Fruit fly (Drosophila melanogaster): Measurements from ENCODE around the gene CG34008.

Gene CG34008

dm6 chr3R:20560019-20560667 is 21.2 kb downstream of the CG34008 start, which contains the start of gene CG15922 (continued):
- TF ChIP-seq CG3919 (GFP tag; optimal IDR thresholded peaks at IDR 0.05) = peak; percentile 17
- peak; percentile 64 for TF ChIP-seq CG6276 (GFP tag; optimal IDR thresholded peaks at IDR 0.05)
- peak; percentile 55 for TF ChIP-seq fkh (GFP tag; optimal IDR thresholded peaks at IDR 0.05)
- TF ChIP-seq CG11762 (GFP tag; optimal IDR thresholded peaks at IDR 0.05; ENCODE audit: insufficient read depth) = no peak
- TF ChIP-seq Hr38 (GFP tag; optimal IDR thresholded peaks at IDR 0.05) = no peak
- peak; percentile 21 for TF ChIP-seq svp (GFP tag)
- no peak for TF ChIP-seq CG7368 (GFP tag; optimal IDR thresholded peaks at IDR 0.05)
- no peak for TF ChIP-seq Lpt (GFP tag; optimal IDR thresholded peaks at IDR 0.05)
- no peak for TF ChIP-seq CG1621 (tag; optimal IDR thresholded peaks at IDR 0.05)
- no peak for TF ChIP-seq Smox (GFP tag; optimal IDR thresholded peaks at IDR 0.05)
- TF ChIP-seq cyc (GFP tag; optimal IDR thresholded peaks at IDR 0.05) = no peak
- no peak for TF ChIP-seq Ets96B (tag; optimal IDR thresholded peaks at IDR 0.05)
- TF ChIP-seq CG34406 (GFP tag; optimal IDR thresholded peaks at IDR 0.05) = no peak
- TF ChIP-seq Met (GFP tag; optimal IDR thresholded peaks at IDR 0.05) = no peak
- peak; percentile 28 for TF ChIP-seq Eip78C (GFP tag)
- TF ChIP-seq achi (GFP tag; optimal IDR thresholded peaks at IDR 0.05) = no peak
- TF ChIP-seq CG8119 (GFP tag; IDR thresholded peaks at IDR 0.05) = peak; percentile 37; the same call in 2 of the 3 replicates
- peak; percentile 38 for TF ChIP-seq OdsH (GFP tag; optimal IDR thresholded peaks at IDR 0.05)
- peak; percentile 36 for TF ChIP-seq Hr4 (GFP tag; optimal IDR thresholded peaks at IDR 0.05)
- peak in 1 of 2 experiments; percentile 49 for TF ChIP-seq salr (GFP tag; optimal IDR thresholded peaks at IDR 0.05)
- no peak for TF ChIP-seq CG8632 (GFP tag; optimal IDR thresholded peaks at IDR 0.05)
- no peak for TF ChIP-seq CG11294 (GFP tag; IDR thresholded peaks at IDR 0.05)
- no peak for TF ChIP-seq CG16779 (tag; optimal IDR thresholded peaks at IDR 0.05)
- TF ChIP-seq CG6163 (GFP tag; IDR thresholded peaks at IDR 0.05) = no peak
- TF ChIP-seq dsx (GFP tag; optimal IDR thresholded peaks at IDR 0.05; ENCODE audit: poor library complexity, severe bottlenecking) = no peak
- no peak for TF ChIP-seq Sox102F (GFP tag; optimal IDR thresholded peaks at IDR 0.05)
- TF ChIP-seq esn (GFP tag; optimal IDR thresholded peaks at IDR 0.05) = no peak
- no peak for TF ChIP-seq Gug (GFP tag; IDR thresholded peaks at IDR 0.05)
- TF ChIP-seq CG32006 (GFP tag; optimal IDR thresholded peaks at IDR 0.05) = peak; percentile 35
- no peak for TF ChIP-seq fd59A (GFP tag; optimal IDR thresholded peaks at IDR 0.05)
- TF ChIP-seq CG15336 (GFP tag; IDR thresholded peaks at IDR 0.05) = 0 out of 2 replicates have a peak, but pooled peaks have one; percentile 28
- peak in 1 of 2 experiments; percentile 41 for TF ChIP-seq ss (GFP tag; optimal IDR thresholded peaks at IDR 0.05)
- TF ChIP-seq pdm3 (GFP tag; optimal IDR thresholded peaks at IDR 0.05) = peak; percentile 13

DNA sequence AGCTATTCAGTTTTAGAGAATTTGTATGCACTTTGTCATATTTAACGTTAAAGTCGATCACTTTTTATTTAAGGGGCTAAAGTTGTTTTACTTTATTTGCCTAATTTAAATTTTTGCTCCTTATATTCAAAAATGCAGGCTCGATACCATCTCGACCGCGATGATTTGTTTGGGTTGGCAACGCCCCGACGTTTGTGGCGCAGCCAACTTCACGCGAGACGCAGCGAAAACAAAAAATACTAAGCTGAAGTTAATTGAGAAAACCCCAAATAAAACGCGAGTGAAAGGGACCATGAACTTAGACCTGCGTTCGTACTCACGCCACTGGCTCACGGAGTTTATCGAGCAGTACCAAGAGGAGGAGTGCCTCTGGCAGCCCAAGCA is 23.2 kb downstream of the CG34008 start:
- TF ChIP-seq Sox15 (GFP tag; optimal IDR thresholded peaks at IDR 0.05) = no peak
- peak; percentile 9 for TF ChIP-seq CG10631 (GFP tag; optimal IDR thresholded peaks at IDR 0.05)
- peak; percentile 6 for TF ChIP-seq Met (GFP tag; optimal IDR thresholded peaks at IDR 0.05)
- TF ChIP-seq spab (GFP tag; optimal IDR thresholded peaks at IDR 0.05) = no peak
- TF ChIP-seq Ets96B (tag; optimal IDR thresholded peaks at IDR 0.05) = no peak
- TF ChIP-seq CG8319 (GFP tag; optimal IDR thresholded peaks at IDR 0.05) = no peak
- no peak for TF ChIP-seq CG6163 (GFP tag; IDR thresholded peaks at IDR 0.05)
- TF ChIP-seq CG6792 (GFP tag; optimal IDR thresholded peaks at IDR 0.05) = no peak
- TF ChIP-seq vri (GFP tag; optimal IDR thresholded peaks at IDR 0.05) = no peak
- no peak for TF ChIP-seq CG6808 (GFP tag; optimal IDR thresholded peaks at IDR 0.05)
- no peak for TF ChIP-seq CG8119 (GFP tag; IDR thresholded peaks at IDR 0.05)
- TF ChIP-seq CG31627 (GFP tag; optimal IDR thresholded peaks at IDR 0.05) = no peak
- TF ChIP-seq achi (GFP tag; optimal IDR thresholded peaks at IDR 0.05) = no peak
- no peak for TF ChIP-seq CG9139 (GFP tag; optimal IDR thresholded peaks at IDR 0.05)
- TF ChIP-seq CG6854 (GFP tag; optimal IDR thresholded peaks at IDR 0.05) = no peak
- no peak for TF ChIP-seq fkh (GFP tag; optimal IDR thresholded peaks at IDR 0.05)
- no peak for TF ChIP-seq ss (GFP tag; optimal IDR thresholded peaks at IDR 0.05)
- TF ChIP-seq OdsH (GFP tag; optimal IDR thresholded peaks at IDR 0.05) = no peak
- no peak for TF ChIP-seq Eip75B (GFP tag; optimal IDR thresholded peaks at IDR 0.05)
- no peak for TF ChIP-seq Eip78C (GFP tag)
- TF ChIP-seq salr (GFP tag; optimal IDR thresholded peaks at IDR 0.05) = peak in 1 of 2 experiments; percentile 3
- TF ChIP-seq acj6 (GFP tag; optimal IDR thresholded peaks at IDR 0.05) = no peak
- TF ChIP-seq CG8632 (GFP tag; optimal IDR thresholded peaks at IDR 0.05) = no peak
- TF ChIP-seq eg (GFP tag; IDR thresholded peaks at IDR 0.05) = no peak
- no peak for TF ChIP-seq CG16779 (tag; optimal IDR thresholded peaks at IDR 0.05)
- no peak for TF ChIP-seq CG4318 (GFP tag; optimal IDR thresholded peaks at IDR 0.05)
- TF ChIP-seq svp (GFP tag) = peak; percentile 71
- TF ChIP-seq Smox (GFP tag; optimal IDR thresholded peaks at IDR 0.05) = no peak
- no peak for TF ChIP-seq CG3032 (tag; optimal IDR thresholded peaks at IDR 0.05)
- TF ChIP-seq Ets21C (GFP tag; optimal IDR thresholded peaks at IDR 0.05) = no peak
- no peak for TF ChIP-seq CG7368 (GFP tag; optimal IDR thresholded peaks at IDR 0.05)
- no peak for TF ChIP-seq pdm3 (GFP tag; optimal IDR thresholded peaks at IDR 0.05)
